Fruit fly (Drosophila melanogaster) ovary, adult (tissue): Measurements from ENCODE around the gene Cpr23B.

Source experiments
- CG17801 ChIP-seq: fragments of 200-800 bp; optimal IDR thresholded peaks from 2 replicates; lab custom pipeline; 2019; ENCODE audit warnings: missing biosample characterization, mild to moderate bottlenecking, missing genetic modification characterization, moderate library complexity; ENCODE audit not compliant: partially characterized antibody

Gene Cpr23B

DNA sequence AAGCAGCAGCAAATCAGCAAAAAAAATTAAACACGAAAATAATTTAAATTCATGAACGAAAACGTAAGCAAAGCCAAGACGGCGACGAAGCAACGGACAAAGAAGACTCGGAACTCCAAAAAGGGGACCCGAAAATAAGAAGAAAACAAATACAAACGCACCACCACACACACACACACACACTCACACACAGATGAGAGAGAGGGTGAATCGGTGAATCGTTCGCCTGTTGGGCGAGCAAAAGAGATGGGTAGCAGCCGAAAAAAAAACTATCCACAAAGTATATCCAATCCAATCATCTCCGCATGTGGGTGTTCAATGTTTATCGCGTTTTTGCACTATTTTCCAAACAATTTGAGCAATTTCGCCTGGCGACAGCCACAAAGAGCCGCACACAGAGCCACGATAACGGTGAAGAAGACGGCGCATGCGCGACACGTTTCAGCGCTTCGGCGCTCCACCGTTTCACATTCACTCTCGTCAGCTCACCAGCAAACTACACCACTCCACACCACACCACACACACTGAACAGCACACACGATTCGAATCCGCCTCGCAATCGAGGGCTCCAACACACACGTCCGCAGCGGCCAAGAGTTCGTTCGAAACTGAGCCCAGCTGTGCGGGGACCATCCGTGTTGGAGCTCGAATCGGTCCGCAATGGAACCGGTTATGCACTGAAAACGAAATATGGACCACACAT, 8.4 kb upstream of the Cpr23B start, which contains the start of gene Duox:
Gene Duox (minus strand): TSS at position 612 of the 704 bp plus-strand sequence.
- no peak for TF ChIP-seq CG17801 (GFP tag; lab: Kevin White, UChicago)

DNA sequence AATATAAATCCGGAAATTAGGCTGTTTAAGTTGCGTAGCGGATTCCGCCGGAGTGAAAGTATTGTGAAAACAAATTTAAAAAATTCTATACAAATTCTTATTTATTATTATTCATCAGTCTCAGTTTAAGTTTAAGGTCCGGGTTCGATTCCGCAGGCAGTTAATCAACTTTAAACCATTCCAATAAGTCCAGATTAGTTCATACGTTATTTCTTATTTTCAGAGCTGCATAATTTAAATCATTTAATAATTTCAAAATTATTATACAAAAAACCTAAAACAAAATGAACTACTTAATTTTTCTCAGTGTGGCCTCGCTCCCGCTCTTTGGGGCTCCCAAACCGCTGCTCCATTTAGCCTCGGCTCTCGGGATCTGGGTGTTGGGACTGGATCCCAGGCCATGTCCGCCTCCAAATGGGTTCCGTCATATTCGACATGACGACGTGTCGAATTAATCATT, 7.8 kb upstream of the Cpr23B start:
- peak; percentile 49 for TF ChIP-seq CG17801 (GFP tag; lab: Kevin White, UChicago)

DNA sequence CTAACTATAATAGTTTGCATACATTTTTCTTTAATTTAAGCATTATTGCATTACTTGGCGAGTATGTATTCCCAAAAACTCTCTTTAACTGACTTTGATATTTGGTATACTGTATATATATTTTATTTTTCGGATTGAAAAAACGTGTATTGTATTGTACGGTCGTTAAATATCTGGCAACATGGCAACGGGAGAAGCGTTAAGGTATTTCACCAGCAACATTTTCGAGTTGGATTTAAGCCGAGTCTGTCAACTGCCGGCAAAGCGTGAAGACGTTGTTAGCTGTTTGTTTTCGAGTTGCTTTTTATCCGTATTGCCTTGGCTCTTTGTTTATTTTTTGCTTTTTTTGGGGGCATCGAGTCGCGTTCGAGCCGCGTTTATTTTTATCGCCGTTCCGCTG, 1.6 kb downstream of the Cpr23B start, which contains the start of gene CG2975:
Gene CG2975 (plus strand): TSS at position 275 of the 400 bp plus-strand sequence.
- no peak for TF ChIP-seq CG17801 (GFP tag; lab: Kevin White, UChicago)

DNA sequence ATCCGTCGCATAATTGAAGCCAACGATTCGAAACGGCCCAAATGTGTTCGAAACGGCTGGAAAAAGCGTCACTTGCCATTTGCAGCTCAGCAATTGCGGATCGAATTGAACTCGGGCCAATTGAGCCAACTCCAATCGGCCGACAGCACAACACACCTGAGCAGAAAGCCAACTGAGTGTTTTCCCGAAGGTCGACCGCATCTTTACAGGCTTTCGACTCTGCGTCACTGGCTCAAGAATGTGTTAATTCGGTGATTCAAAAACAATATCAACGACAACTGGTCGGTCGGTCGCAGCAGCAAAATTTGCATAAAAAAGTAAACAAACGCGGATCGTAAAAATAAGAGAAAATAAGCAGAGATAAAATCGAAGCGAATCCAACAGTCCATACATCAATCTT, 2.1 kb downstream of the Cpr23B start:
- no peak for TF ChIP-seq CG17801 (GFP tag; lab: Kevin White, UChicago)

DNA sequence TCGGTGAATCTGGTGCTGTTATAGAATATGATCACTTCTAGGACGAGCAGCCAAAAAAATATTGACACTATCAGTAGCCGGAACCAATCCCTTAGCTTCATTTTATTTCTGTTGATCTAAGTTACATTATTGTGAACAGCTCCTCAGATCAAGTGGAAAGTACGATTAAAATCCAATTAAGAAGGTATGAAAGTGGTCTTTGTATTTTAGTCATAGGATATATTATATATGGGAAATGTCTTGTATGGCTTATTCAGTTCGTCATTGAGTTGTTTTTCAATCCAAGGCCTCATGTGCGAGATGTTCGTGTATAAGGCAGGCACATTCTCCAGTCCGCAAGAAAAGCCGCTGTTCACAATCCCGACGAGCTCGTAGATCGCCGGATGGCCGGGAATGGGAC, 6.2 kb downstream of the Cpr23B start, which contains the start of gene CG18558:
Gene CG18558 (minus strand): TSS at position 101 of the 400 bp plus-strand sequence.
- TF ChIP-seq CG17801 (GFP tag; lab: Kevin White, UChicago), result no peak

DNA sequence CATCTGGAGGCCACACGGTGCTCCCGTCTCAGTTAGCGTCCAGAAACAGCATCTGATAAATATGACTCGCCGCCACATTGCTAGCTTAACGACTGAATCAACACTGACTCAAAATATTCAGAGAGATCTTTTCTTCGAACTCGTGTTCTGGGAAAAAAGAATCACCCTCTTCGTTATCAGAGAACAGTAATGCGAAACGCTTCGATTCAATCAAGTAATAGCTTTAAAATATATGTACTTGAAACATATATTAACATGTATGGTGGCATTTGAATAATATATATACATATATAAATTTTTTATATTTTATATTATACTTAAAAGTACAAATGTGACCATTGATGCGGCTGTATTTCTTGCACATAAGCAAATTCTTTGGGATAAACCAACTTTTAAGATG, 7.4 kb downstream of the Cpr23B start, which contains the start of gene CG18557:
Gene CG18557 (minus strand): TSS at position 101 of the 400 bp plus-strand sequence.
- no peak for TF ChIP-seq CG17801 (GFP tag; lab: Kevin White, UChicago)

DNA sequence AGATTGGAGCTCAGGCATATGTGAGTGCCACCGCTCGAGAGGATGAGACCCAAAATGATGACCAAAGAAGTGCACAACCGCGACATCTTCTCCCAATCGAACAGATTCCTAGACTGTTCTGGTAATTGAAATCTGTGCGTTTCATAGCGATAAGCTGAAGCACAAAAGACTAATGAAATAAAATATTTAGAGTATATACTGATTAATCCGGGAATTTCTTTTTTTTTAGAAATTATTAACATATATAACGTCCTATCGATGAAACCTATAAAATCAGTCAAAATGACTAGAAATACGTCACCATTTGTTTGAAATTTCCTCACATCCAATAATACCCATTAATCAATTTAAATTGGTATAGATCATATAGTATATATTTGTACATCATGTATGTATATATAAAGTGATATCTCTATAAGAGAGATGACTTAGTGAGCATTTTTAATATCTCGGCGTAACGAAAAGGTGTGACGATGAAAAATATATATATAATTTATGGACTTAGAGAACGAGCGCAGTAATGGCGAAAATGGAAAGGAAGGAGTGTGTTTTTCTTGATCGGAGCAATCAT, 9.0 kb downstream of the Cpr23B start, which contains the start of the genes CG3117 and CG2983:
Gene CG3117 (minus strand): TSS at position 101 of the 571 bp plus-strand sequence.
Gene CG2983 (plus strand): TSS at position 521 of the 571 bp plus-strand sequence.
- TF ChIP-seq CG17801 (GFP tag; lab: Kevin White, UChicago), result no peak

DNA sequence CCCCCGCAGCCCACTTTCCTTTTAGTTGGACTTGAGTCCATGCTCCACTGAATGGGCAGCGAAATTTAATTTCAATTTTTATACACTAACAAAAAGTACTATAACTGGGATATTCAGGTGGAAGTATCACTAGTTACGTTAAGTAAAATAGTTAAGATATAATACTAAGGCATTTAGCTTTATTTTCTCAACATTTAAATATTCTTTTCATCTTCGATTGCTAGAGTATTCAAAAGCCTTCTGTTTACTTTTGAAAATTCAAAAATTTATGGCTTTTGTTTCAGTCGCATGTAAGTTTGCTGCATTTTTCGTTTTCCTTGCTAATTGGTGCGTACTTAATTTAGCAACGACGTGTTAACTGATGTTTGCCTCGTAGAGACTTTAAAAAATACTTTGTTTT, 13.4 kb downstream of the Cpr23B start:
- TF ChIP-seq CG17801 (GFP tag; lab: Kevin White, UChicago), result no peak

DNA sequence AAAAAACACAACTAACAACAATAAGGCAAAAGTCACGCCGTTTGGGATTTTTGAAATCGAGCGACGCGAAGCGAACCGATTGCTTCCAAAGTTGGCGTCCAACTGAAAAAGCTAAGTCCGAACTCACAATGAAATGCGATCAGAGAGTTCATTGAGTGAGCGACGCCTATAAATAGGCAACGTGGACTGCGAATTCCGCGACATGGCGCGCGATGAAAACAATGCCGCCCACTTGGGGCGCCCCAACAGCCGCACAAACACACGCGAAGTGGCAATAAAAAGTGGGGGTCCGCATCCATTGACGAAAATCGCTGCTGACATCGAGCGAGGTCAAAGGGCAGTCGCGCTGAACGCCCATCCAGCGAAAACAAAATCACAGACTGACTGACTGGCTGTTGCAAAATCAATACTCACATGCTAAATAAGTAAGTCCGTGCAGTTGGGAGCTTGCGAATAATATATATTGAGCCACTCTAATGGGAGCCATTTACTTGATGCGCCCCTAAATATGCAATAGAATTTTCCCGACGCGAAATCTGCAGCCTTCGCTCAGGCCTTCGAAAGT, 17.1 kb downstream of the Cpr23B start:
- no peak for TF ChIP-seq CG17801 (GFP tag; lab: Kevin White, UChicago)

DNA sequence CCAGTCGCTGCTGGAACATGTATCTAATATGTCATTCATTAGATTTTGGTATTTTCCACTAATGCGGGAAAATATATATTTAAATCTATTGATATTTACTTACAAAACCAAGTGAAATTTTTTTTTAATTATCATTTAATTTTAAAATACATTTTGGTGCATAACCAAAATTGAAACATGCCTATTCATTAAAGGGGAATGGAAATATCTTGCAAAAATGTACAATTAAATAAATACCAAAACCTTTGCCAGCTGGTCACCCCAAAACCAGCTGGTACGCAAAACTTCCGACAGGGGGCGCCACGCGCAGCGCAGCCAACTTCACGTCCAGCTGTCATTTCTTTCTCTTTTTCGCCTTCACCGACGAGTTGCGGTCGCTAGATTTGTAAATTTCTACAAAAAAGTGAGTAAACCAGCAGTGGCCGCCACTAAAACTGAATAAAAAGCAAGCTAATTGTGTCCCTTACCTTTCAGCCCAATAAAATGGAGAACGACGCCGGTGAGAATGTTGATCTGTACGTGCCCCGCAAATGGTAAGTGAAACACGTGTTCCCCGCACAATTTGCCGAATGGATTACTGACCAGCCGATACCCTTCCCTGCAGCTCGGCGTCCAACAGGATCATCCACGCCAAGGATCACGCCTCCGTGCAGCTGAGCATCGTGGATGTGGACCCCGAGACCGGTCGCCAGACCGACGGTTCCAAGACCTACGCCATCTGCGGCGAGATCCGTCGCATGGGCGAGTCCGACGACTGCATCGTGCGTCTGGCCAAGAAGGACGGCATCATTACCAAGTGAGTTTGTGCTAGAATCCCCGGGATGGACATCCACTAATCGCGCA, 17.8 kb downstream of the Cpr23B start, which contains the start of the genes CG3104 and RpS21:
Gene CG3104 (minus strand): TSS at position 6 of the 843 bp plus-strand sequence.
Gene RpS21 (plus strand): TSS at position 298 of the 843 bp plus-strand sequence.
- peak; percentile 74 for TF ChIP-seq CG17801 (GFP tag; lab: Kevin White, UChicago)

DNA sequence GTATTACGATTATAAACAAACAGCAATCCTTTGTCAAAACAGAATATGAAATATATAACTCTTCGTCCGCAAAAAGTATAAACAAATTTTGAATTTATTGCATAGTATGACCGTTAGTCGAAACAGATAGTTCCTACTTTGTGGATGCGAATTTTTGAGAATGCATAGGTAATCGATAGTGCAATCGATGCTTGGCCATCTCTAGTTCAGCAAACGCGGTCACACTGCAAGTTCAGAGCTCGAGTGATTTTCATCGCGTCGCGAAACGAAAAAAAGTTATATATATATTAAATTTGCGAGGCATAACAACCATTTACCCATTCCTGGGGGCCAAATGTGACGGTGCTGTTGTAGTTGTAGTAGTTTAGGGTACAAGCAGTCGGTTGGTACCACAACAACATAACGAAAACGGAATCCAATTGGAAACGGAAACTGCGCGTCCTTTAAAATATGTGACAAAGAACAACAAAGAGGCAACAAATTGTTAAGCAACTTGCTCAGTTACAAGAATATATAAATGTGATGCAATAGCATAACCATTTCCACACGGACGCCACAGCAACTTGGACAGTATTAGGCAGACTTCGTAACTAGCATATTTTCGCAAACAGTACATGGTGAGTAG, 18.9 kb downstream of the Cpr23B start, which contains the start of gene CG2991:
Gene CG2991 (plus strand): TSS at position 205 of the 625 bp plus-strand sequence.
- TF ChIP-seq CG17801 (GFP tag; lab: Kevin White, UChicago), result peak; percentile 56

DNA sequence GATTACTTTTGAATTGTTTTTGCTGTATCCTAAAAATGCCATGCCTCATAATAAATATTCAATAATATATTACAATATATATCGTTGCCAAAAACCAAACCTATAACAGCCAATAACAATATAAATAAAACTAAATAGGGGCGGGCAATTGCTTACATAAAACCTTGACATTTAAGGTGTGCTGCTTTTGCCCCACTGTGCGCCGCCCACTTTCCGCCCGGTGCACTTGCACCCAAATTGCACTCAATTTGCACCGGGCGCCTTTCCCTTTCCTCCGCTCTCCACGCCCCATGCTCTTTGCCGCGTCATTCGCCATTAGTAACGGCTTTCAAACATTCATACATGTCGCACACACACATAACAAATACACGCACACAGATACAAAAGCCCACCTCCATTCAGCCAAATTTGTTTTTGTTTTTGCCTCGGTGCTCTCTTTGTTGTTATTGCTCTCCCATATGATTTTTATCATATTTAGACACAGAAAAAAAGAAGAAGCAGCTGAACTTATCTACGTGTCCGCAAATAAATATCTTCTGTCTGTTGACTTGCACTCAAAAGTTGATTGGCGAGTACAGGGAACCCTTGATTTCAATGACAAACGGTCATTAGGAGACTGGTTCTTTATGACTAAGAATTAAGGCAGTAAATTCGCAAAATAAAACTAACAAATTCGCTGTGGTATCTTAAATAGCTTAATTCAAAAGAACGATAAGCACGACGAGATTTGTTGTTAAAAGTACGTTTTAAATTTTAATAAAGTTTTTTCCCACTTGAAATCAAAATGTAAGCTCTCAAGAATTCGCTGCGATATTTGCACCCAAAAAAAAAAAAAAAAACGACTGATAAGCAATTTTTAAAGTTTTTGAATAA, 19.9 kb downstream of the Cpr23B start:
- TF ChIP-seq CG17801 (GFP tag; lab: Kevin White, UChicago), result peak; percentile 67
